Fruit fly (Drosophila melanogaster): ENCODE results near the gene Lgr4.

The Lgr4 gene

dm6 chrX:13211357-13212137, 22.6 kb upstream of the Lgr4 start, which contains the start of gene sno (continued):
- TF ChIP-seq NFAT (GFP tag; IDR thresholded peaks at IDR 0.05) (no peak; the same call in 1 of the 2 replicates), Lim3 (GFP tag; IDR thresholded peaks at IDR 0.05) (no peak), CG11696 (GFP tag; IDR thresholded peaks at IDR 0.05) (no peak), Deaf1 (tag; optimal IDR thresholded peaks at IDR 0.05) (peak; percentile 64), CG42726 (GFP tag; IDR thresholded peaks at IDR 0.05; ENCODE audit: partially characterized antibody) (peak; percentile 90), lilli (GFP tag; optimal IDR thresholded peaks at IDR 0.05) (no peak), tio (GFP tag; optimal IDR thresholded peaks at IDR 0.05) (no peak), CG2889 (GFP tag; IDR thresholded peaks at IDR 0.05) (no peak), cg (GFP tag; optimal IDR thresholded peaks at IDR 0.05) (peak; percentile 66), br (optimal IDR thresholded peaks at IDR 0.05) (no peak), Fer2 (tag; optimal IDR thresholded peaks at IDR 0.05) (no peak), gro (GFP tag; optimal IDR thresholded peaks at IDR 0.05) (no peak), Hr3 (GFP tag; optimal IDR thresholded peaks at IDR 0.05) (no peak), D (optimal IDR thresholded peaks at IDR 0.05) (no peak), D (GFP tag; optimal IDR thresholded peaks at IDR 0.05) (no peak), CG12071 (GFP tag; optimal IDR thresholded peaks at IDR 0.05) (no peak), sens-2 (GFP tag; IDR thresholded peaks at IDR 0.05) (no peak)

- TF ChIP-seq Hand (GFP tag; optimal IDR thresholded peaks at IDR 0.05) (no peak), zen (tag; optimal IDR thresholded peaks at IDR 0.05) (no peak), exex (tag; optimal IDR thresholded peaks at IDR 0.05) (no peak), Blimp-1 (GFP tag; optimal IDR thresholded peaks at IDR 0.05) (no peak), CG17912 (GFP tag; optimal IDR thresholded peaks at IDR 0.05) (no peak), hb (GFP tag; IDR thresholded peaks at IDR 0.05; ENCODE audit: partially characterized antibody) (no peak), dmrt11E (tag; optimal IDR thresholded peaks at IDR 0.05) (no peak), Sry-β (GFP tag; optimal IDR thresholded peaks at IDR 0.05) (no peak), ken (GFP tag; IDR thresholded peaks at IDR 0.05) (no peak), schlank (tag; optimal IDR thresholded peaks at IDR 0.05) (no peak), CG7271 (tag; optimal IDR thresholded peaks at IDR 0.05) (no peak), CG15479 (GFP tag; optimal IDR thresholded peaks at IDR 0.05) (no peak), HmgZ (tag; optimal IDR thresholded peaks at IDR 0.05) (no peak), pan (optimal IDR thresholded peaks at IDR 0.05) (no peak), pan (GFP tag; optimal IDR thresholded peaks at IDR 0.05 in 1 of 2, IDR thresholded peaks at IDR 0.05 in 1 of 2) (no peak), HHEX (GFP tag; optimal IDR thresholded peaks at IDR 0.05) (no peak), Ssrp (tag; optimal IDR thresholded peaks at IDR 0.05) (no peak), CG3407 (GFP tag; optimal IDR thresholded peaks at IDR 0.05) (no peak), GATAe (GFP tag; conservative IDR thresholded peaks at IDR 0.05) (no peak), Nf-YB (GFP tag; optimal IDR thresholded peaks at IDR 0.05) (no peak), HmgD (GFP tag; optimal IDR thresholded peaks at IDR 0.05) (no peak), run (tag; optimal IDR thresholded peaks at IDR 0.05) (no peak), dm (GFP tag; optimal IDR thresholded peaks at IDR 0.05) (peak; percentile 27), tgo (GFP tag; IDR thresholded peaks at IDR 0.05) (no peak), lab (GFP tag; optimal IDR thresholded peaks at IDR 0.05) (no peak), CG1792 (GFP tag; optimal IDR thresholded peaks at IDR 0.05) (no peak), Max (GFP tag; optimal IDR thresholded peaks at IDR 0.05) (no peak), CG17385 (GFP tag; optimal IDR thresholded peaks at IDR 0.05) (no peak), hth (optimal IDR thresholded peaks at IDR 0.05) (no peak), CG11398 (GFP tag; optimal IDR thresholded peaks at IDR 0.05) (no peak), chn (GFP tag; optimal IDR thresholded peaks at IDR 0.05) (no peak), CG4617 (GFP tag; optimal IDR thresholded peaks at IDR 0.05; ENCODE audit: borderline replicate concordance) (no peak), CG42726 (GFP tag; IDR thresholded peaks at IDR 0.05; ENCODE audit: partially characterized antibody) (no peak), ara (GFP tag; IDR thresholded peaks at IDR 0.05) (no peak)
Observed at dm6 chrX:13210429-13210828, 21.5 kb upstream of the Lgr4 start.

Data from whole organism, embryonic.